Fruit fly (Drosophila melanogaster) whole organism, embryonic: ENCODE data around the gene Rab3-GAP.

Experiments
- Ada2b ChIP-seq: fragments of 200-800 bp; sonication (Bioruptor generic); IDR thresholded peaks from 2 replicates; pipeline ENCODE4 v1.3.6; 2022; ENCODE audit warnings: missing biosample characterization, missing genetic modification characterization
- CG11093 ChIP-seq: fragments of 200-800 bp; sonication (Bioruptor generic); IDR thresholded peaks from 3 replicates; pipeline ENCODE4 v1.3.6; 2022; ENCODE audit warnings: missing biosample characterization, missing genetic modification characterization
- CG11723 ChIP-seq: fragments of 200-800 bp; sonication (Bioruptor generic); optimal IDR thresholded peaks from 2 replicates; lab custom pipeline; 2017; ENCODE audit warnings: missing biosample characterization, mild to moderate bottlenecking, missing genetic modification characterization
- CG12299 ChIP-seq: fragments of 200-800 bp; sonication (Bioruptor generic); optimal IDR thresholded peaks from 2 replicates; lab custom pipeline; 2018; ENCODE audit warnings: missing biosample characterization, mild to moderate bottlenecking, missing genetic modification characterization
- CG12659 ChIP-seq: fragments of 200-800 bp; sonication (Bioruptor generic); optimal IDR thresholded peaks from 3 replicates; lab custom pipeline; 2017; ENCODE audit warnings: mild to moderate bottlenecking, missing biosample characterization, missing genetic modification reagents, missing genetic modification characterization
- CG13296 ChIP-seq: fragments of 200-800 bp; sonication (Bioruptor generic); optimal IDR thresholded peaks from 3 replicates; lab custom pipeline; 2018; ENCODE audit warnings: missing biosample characterization, mild to moderate bottlenecking, missing genetic modification characterization
- CG15073 ChIP-seq: fragments of 200-800 bp; sonication (Bioruptor generic); optimal IDR thresholded peaks from 2 replicates; lab custom pipeline; 2016; ENCODE audit warnings: missing biosample characterization, missing genetic modification characterization
- CG15479 ChIP-seq: fragments of 200-800 bp; sonication (Bioruptor generic); optimal IDR thresholded peaks from 3 replicates; lab custom pipeline; 2019; ENCODE audit warnings: missing biosample characterization, mild to moderate bottlenecking, missing genetic modification characterization, moderate library complexity
- CG16863 ChIP-seq: fragments of 200-800 bp; sonication (Bioruptor generic); optimal IDR thresholded peaks from 3 replicates; lab custom pipeline; 2016; ENCODE audit warnings: missing biosample characterization, missing genetic modification characterization
- CG17359 ChIP-seq: fragments of 200-800 bp; sonication (Bioruptor generic); optimal IDR thresholded peaks from 3 replicates; lab custom pipeline; 2018; ENCODE audit warnings: missing biosample characterization, mild to moderate bottlenecking, missing genetic modification characterization, moderate library complexity
- CG18262 ChIP-seq: fragments of 200-800 bp; optimal IDR thresholded peaks from 3 replicates; lab custom pipeline; 2019; ENCODE audit warnings: missing biosample characterization, mild to moderate bottlenecking, missing genetic modification characterization, moderate library complexity
- CG2712 ChIP-seq: fragments of 200-800 bp; optimal IDR thresholded peaks from 3 replicates; lab custom pipeline; 2019; ENCODE audit warnings: missing biosample characterization, mild to moderate bottlenecking, missing genetic modification characterization, moderate library complexity
- CG2875 ChIP-seq: fragments of 200-800 bp; sonication (Bioruptor generic); optimal IDR thresholded peaks from 2 replicates; lab custom pipeline; 2017; ENCODE audit warnings: missing biosample characterization, mild to moderate bottlenecking, missing genetic modification characterization, missing genetic modification reagents
- CG2889 ChIP-seq: fragments of 200-800 bp; sonication (Bioruptor generic); IDR thresholded peaks from 3 replicates; pipeline ENCODE4 v1.3.6; 2022; ENCODE audit warnings: missing biosample characterization, missing genetic modification characterization
- CG33213 ChIP-seq: fragments of 200-800 bp; sonication (Bioruptor generic); optimal IDR thresholded peaks from 3 replicates; lab custom pipeline; 2016; ENCODE audit warnings: missing biosample characterization, missing genetic modification characterization
- CG34422 ChIP-seq: fragments of 200-800 bp; sonication (Bioruptor generic); IDR thresholded peaks from 3 replicates; pipeline ENCODE4 v1.3.6; 2022; ENCODE audit warnings: missing biosample characterization, missing genetic modification characterization
- CG5180 ChIP-seq: fragments of 200-800 bp; sonication (Bioruptor generic); optimal IDR thresholded peaks from 3 replicates; lab custom pipeline; 2017; ENCODE audit warnings: missing biosample characterization, missing genetic modification characterization, mild to moderate bottlenecking, moderate library complexity, missing genetic modification reagents
- CG6175 ChIP-seq: fragments of 200-800 bp; sonication (Bioruptor generic); IDR thresholded peaks from 3 replicates; pipeline ENCODE4 v1.3.6; 2022; ENCODE audit warnings: missing biosample characterization, missing genetic modification characterization
- CG7372 ChIP-seq: fragments of 200-800 bp; sonication (Bioruptor generic); IDR thresholded peaks from 2 replicates; pipeline ENCODE4 v1.3.6; 2022; ENCODE audit warnings: missing biosample characterization, missing genetic modification characterization
- CG8944 ChIP-seq: fragments of 200-800 bp; sonication (Bioruptor generic); optimal IDR thresholded peaks from 3 replicates; lab custom pipeline; 2016; ENCODE audit warnings: missing biosample characterization, missing genetic modification characterization
- CG9876 ChIP-seq: fragments of 200-800 bp; sonication (Bioruptor generic); optimal IDR thresholded peaks from 2 replicates; lab custom pipeline; 2016; ENCODE audit warnings: missing biosample characterization, missing genetic modification characterization
- CTCF ChIP-seq: fragments of 200-800 bp; sonication (Bioruptor generic); optimal IDR thresholded peaks from 2 replicates; lab custom pipeline; 2017; ENCODE audit warnings: missing biosample characterization, mild to moderate bottlenecking, missing genetic modification characterization, moderate library complexity
- Dp ChIP-seq: fragments of 200-800 bp; sonication (Bioruptor generic); optimal IDR thresholded peaks from 2 replicates; lab custom pipeline; 2018; ENCODE audit warnings: missing biosample characterization, mild to moderate bottlenecking, missing genetic modification characterization, moderate library complexity
- E2f2 ChIP-seq: fragments of 200-800 bp; sonication (Bioruptor generic); IDR thresholded peaks from 2 replicates; pipeline ENCODE4 v1.3.6; 2022; ENCODE audit warnings: missing biosample characterization, missing genetic modification characterization
- Elba2 ChIP-seq: fragments of 200-800 bp; sonication (Bioruptor generic); optimal IDR thresholded peaks from 3 replicates; lab custom pipeline; 2016; ENCODE audit warnings: missing biosample characterization, missing genetic modification characterization
- Fer2 ChIP-seq: fragments of 200-800 bp; sonication (Bioruptor generic); optimal IDR thresholded peaks from 2 replicates; lab custom pipeline; 2018; ENCODE audit warnings: missing biosample characterization, mild to moderate bottlenecking, missing genetic modification characterization, moderate library complexity
- MTF-1 ChIP-seq: fragments of 200-800 bp; sonication (Bioruptor generic); optimal IDR thresholded peaks from 2 replicates; lab custom pipeline; 2018; ENCODE audit warnings: missing biosample characterization, mild to moderate bottlenecking, missing genetic modification characterization, borderline replicate concordance
- Mrtf ChIP-seq: fragments of 200-800 bp; sonication (Bioruptor generic); IDR thresholded peaks from 3 replicates; pipeline ENCODE4 v1.3.6; 2022; ENCODE audit warnings: missing biosample characterization, missing genetic modification characterization
- Nf-YA ChIP-seq: fragments of 200-800 bp; sonication (Bioruptor generic); IDR thresholded peaks from 2 replicates; pipeline ENCODE4 v1.3.6; 2022; ENCODE audit warnings: missing biosample characterization, missing genetic modification characterization
- Opbp ChIP-seq: fragments of 200-800 bp; sonication (Bioruptor generic); IDR thresholded peaks from 3 replicates; pipeline ENCODE4 v1.3.6; 2022; ENCODE audit warnings: missing biosample characterization, missing genetic modification characterization; ENCODE audit not compliant: partially characterized antibody
- Six4 ChIP-seq: fragments of 200-800 bp; sonication (Bioruptor generic); optimal IDR thresholded peaks from 2 replicates; lab custom pipeline; 2016; ENCODE audit warnings: missing biosample characterization, missing genetic modification characterization
- TFAM ChIP-seq: fragments of 200-800 bp; sonication (Bioruptor generic); optimal IDR thresholded peaks from 2 replicates; lab custom pipeline; 2017; ENCODE audit warnings: missing biosample characterization, missing genetic modification characterization, inconsistent platforms
- ase ChIP-seq: fragments of 200-800 bp; sonication (Bioruptor generic); IDR thresholded peaks from 3 replicates; pipeline ENCODE4 v1.3.6; 2022; ENCODE audit warnings: missing biosample characterization, missing genetic modification characterization
- ato ChIP-seq: fragments of 200-800 bp; sonication (Bioruptor generic); IDR thresholded peaks from 2 replicates; pipeline ENCODE4 v1.3.6; 2022; ENCODE audit warnings: missing biosample characterization, missing genetic modification characterization; ENCODE audit not compliant: partially characterized antibody
- bcd ChIP-seq: fragments of 200-800 bp; sonication (Bioruptor generic); optimal IDR thresholded peaks from 2 replicates; lab custom pipeline; 2017; ENCODE audit warnings: missing biosample characterization, mild to moderate bottlenecking, missing genetic modification characterization
- dati ChIP-seq: fragments of 200-800 bp; sonication (Bioruptor generic); IDR thresholded peaks from 2 replicates; pipeline ENCODE4 v1.3.6; 2022; ENCODE audit warnings: missing biosample characterization, missing genetic modification characterization
- her ChIP-seq: fragments of 200-800 bp; sonication (Bioruptor generic); optimal IDR thresholded peaks from 2 replicates; lab custom pipeline; 2016; ENCODE audit warnings: missing biosample characterization, missing genetic modification characterization
- kni ChIP-seq: fragments of 200-800 bp; sonication (Bioruptor generic); optimal IDR thresholded peaks from 3 replicates; lab custom pipeline; 2017; ENCODE audit warnings: mild to moderate bottlenecking, missing biosample characterization, missing genetic modification reagents, missing genetic modification characterization
- mam ChIP-seq: fragments of 200-800 bp; sonication (Bioruptor generic); optimal IDR thresholded peaks from 3 replicates; lab custom pipeline; 2016; ENCODE audit warnings: missing biosample characterization, missing genetic modification characterization
- nerfin-2 ChIP-seq: fragments of 200-800 bp; sonication (Bioruptor generic); IDR thresholded peaks from 2 replicates; pipeline ENCODE4 v1.3.6; 2022; ENCODE audit warnings: missing biosample characterization, missing genetic modification characterization; ENCODE audit not compliant: partially characterized antibody
- prd ChIP-seq, 3 experiments: fragments of >200 bp in 2 of 3; fragments of 200-800 bp in 1 of 3; sonication (Bioruptor generic) in 1 of 3; optimal IDR thresholded peaks in 2 of 3; IDR thresholded peaks in 1 of 3; 2 replicates in 2 of 3; 3 replicates in 1 of 3; pipeline versions ENCODE4 v1.3.6 to Lab custom; 2017 to 2022; ENCODE audit warnings: missing biosample characterization in 1 of 3, missing genetic modification characterization in 1 of 3
- ranshi ChIP-seq: fragments of 200-800 bp; sonication (Bioruptor generic); IDR thresholded peaks from 2 replicates; pipeline ENCODE4 v1.3.6; 2022; ENCODE audit warnings: missing biosample characterization, missing genetic modification characterization
- rib ChIP-seq: fragments of 200-800 bp; sonication (Bioruptor generic); IDR thresholded peaks from 2 replicates; pipeline ENCODE4 v1.3.6; 2022; ENCODE audit warnings: missing biosample characterization, missing genetic modification characterization
- sima ChIP-seq: fragments of 200-800 bp; sonication (Bioruptor generic); optimal IDR thresholded peaks from 2 replicates; lab custom pipeline; 2016; ENCODE audit warnings: missing biosample characterization, missing genetic modification characterization
- slp2 ChIP-seq: fragments of 200-800 bp; sonication (Bioruptor generic); optimal IDR thresholded peaks from 2 replicates; lab custom pipeline; 2016; ENCODE audit warnings: missing biosample characterization, missing genetic modification characterization
- twi ChIP-seq: fragments of 200-800 bp; optimal IDR thresholded peaks from 2 replicates; lab custom pipeline; 2019; ENCODE audit warnings: missing biosample characterization, mild to moderate bottlenecking, missing genetic modification characterization, moderate library complexity
- wek ChIP-seq: fragments of 200-800 bp; sonication (Bioruptor generic); optimal IDR thresholded peaks from 3 replicates; lab custom pipeline; 2018; ENCODE audit warnings: missing biosample characterization, mild to moderate bottlenecking, missing genetic modification characterization, moderate library complexity

Gene Rab3-GAP

dm6 chr2L:12021193-12021592 is 41.8 kb downstream of the Rab3-GAP start (continued):
- TF ChIP-seq CG12299 (tag; lab: Kevin White, UChicago): peak; percentile 89
- no peak for TF ChIP-seq CG15479
- peak; percentile 34 for TF ChIP-seq Six4 (GFP tag; lab: Kevin White, UChicago)
- peak; percentile 31 for TF ChIP-seq kni (GFP tag; lab: Kevin White, UChicago)
- no peak for TF ChIP-seq Dp (GFP tag; lab: Kevin White, UChicago)
- TF ChIP-seq CG5180: no peak
- no peak for TF ChIP-seq CG34422 (GFP tag; lab: Robert Waterston, UW)
- TF ChIP-seq dati (GFP tag; lab: Robert Waterston, UW): no peak
- no peak for TF ChIP-seq CG6175
- peak; percentile 37 for TF ChIP-seq CG16863 (GFP tag; lab: Kevin White, UChicago)
- TF ChIP-seq mam: no peak
- peak; percentile 23 for TF ChIP-seq CG33213 (GFP tag; lab: Kevin White, UChicago)
- peak; percentile 88 for TF ChIP-seq CG2875 (GFP tag; lab: Kevin White, UChicago)
- peak; percentile 19 for TF ChIP-seq twi (tag; lab: Kevin White, UChicago)
- no peak for TF ChIP-seq Nf-YA (GFP tag; lab: Robert Waterston, UW)
- TF ChIP-seq Mrtf (GFP tag; lab: Robert Waterston, UW): no peak
- TF ChIP-seq Opbp (GFP tag; lab: Robert Waterston, UW): no peak
- TF ChIP-seq CG12659 (GFP tag; lab: Kevin White, UChicago): peak; percentile 83
- TF ChIP-seq CG13296: peak; percentile 65
- TF ChIP-seq ranshi (GFP tag; lab: Robert Waterston, UW): peak; percentile 61; the same call in 1 of the 2 replicates
- no peak for TF ChIP-seq slp2 (GFP tag; lab: Kevin White, UChicago)
- peak; percentile 19 for TF ChIP-seq CG15073 (GFP tag; lab: Kevin White, UChicago)
- no peak for TF ChIP-seq sima
- TF ChIP-seq CTCF: no peak
- peak; percentile 83 for TF ChIP-seq wek (GFP tag; lab: Kevin White, UChicago)
- peak; percentile 74 for TF ChIP-seq CG17359 (tag; lab: Kevin White, UChicago)
- TF ChIP-seq CG7372 (GFP tag; lab: Robert Waterston, UW): no peak
- TF ChIP-seq CG2889 (GFP tag; lab: Robert Waterston, UW): no peak
- peak; percentile 78 for TF ChIP-seq MTF-1 (GFP tag; lab: Kevin White, UChicago)
- no peak for TF ChIP-seq nerfin-2
- no peak for TF ChIP-seq TFAM (GFP tag; lab: Kevin White, UChicago)
- TF ChIP-seq Ada2b (GFP tag; lab: Robert Waterston, UW): peak; percentile 19; the same call in 1 of the 2 replicates
- peak; percentile 42 for TF ChIP-seq CG11723 (GFP tag; lab: Kevin White, UChicago)
- no peak for TF ChIP-seq CG9876 (GFP tag; lab: Kevin White, UChicago)
- TF ChIP-seq CG11093 (GFP tag; lab: Robert Waterston, UW): no peak
- peak; percentile 36 for TF ChIP-seq CG18262 (tag; lab: Kevin White, UChicago)
- TF ChIP-seq CG2712: peak; percentile 26
- no peak for TF ChIP-seq Elba2 (GFP tag; lab: Kevin White, UChicago)
- no peak for TF ChIP-seq rib (GFP tag; lab: Robert Waterston, UW)
- TF ChIP-seq Fer2: peak; percentile 0
- TF ChIP-seq bcd (GFP tag; lab: Kevin White, UChicago): peak; percentile 34
- TF ChIP-seq prd (optimal IDR thresholded peaks at IDR 0.05; lab: Kevin White, UChicago): no peak
- TF ChIP-seq prd (GFP tag; IDR thresholded peaks at IDR 0.05; lab: Robert Waterston, UW): peak; percentile 51; the same call in 2 of the 3 replicates
- no peak for TF ChIP-seq ase (GFP tag; lab: Robert Waterston, UW)
- no peak for TF ChIP-seq E2f2 (GFP tag; lab: Robert Waterston, UW)
- TF ChIP-seq CG8944 (GFP tag; lab: Kevin White, UChicago): peak; percentile 36
- no peak for TF ChIP-seq her (GFP tag; lab: Kevin White, UChicago)
- TF ChIP-seq ato (GFP tag; lab: Robert Waterston, UW): no peak
